Worm (Caenorhabditis elegans) whole organism, L4/young adult: ENCODE measurements around the gene clec-128.

Experiments used
- W03F9.2 ChIP-seq: fragments of 150-350 bp; optimal IDR thresholded peaks from 2 replicates; lab custom pipeline; 2014; ENCODE audit warnings: missing biosample characterization, missing genetic modification characterization
- dao-5 ChIP-seq: sonication (generic microtip); optimal IDR thresholded peaks from 2 replicates; lab custom pipeline; 2016; ENCODE audit warnings: missing genotype, missing genetic modification characterization, moderate library complexity, missing compliant biosample characterization
- him-1 ChIP-seq: sonication (generic microtip); optimal IDR thresholded peaks from 2 replicates; lab custom pipeline; 2016; ENCODE audit warnings: missing genotype, missing genetic modification reagents, missing genetic modification characterization, missing compliant biosample characterization

ce11 chrII:3561561-3561960, 9.3 kb downstream of the clec-128 start, which contains the start of gene W10G11.2:
- TF ChIP-seq him-1 (no peak), dao-5 (tag; lab: Kevin White, UChicago) (no peak), W03F9.2 (tag; lab: Kevin White, UChicago) (no peak)
